Worm (Caenorhabditis elegans): ENCODE measurements around the gene emb-5.

- no peak for TF ChIP-seq nhr-28 (tag; optimal IDR thresholded peaks at IDR 0.05)
- no peak for TF ChIP-seq blmp-1 (tag; optimal IDR thresholded peaks at IDR 0.05)
- no peak for TF ChIP-seq unc-39 (tag; optimal IDR thresholded peaks at IDR 0.05)
- no peak for TF ChIP-seq snpc-4 (tag; optimal IDR thresholded peaks at IDR 0.05)
- TF ChIP-seq lsy-2 (tag; optimal IDR thresholded peaks at IDR 0.05): peak; percentile 41
- TF ChIP-seq elt-1 (tag; optimal IDR thresholded peaks at IDR 0.05; ENCODE audit: borderline replicate concordance, insufficient read depth): no peak
- peak; percentile 73 for TF ChIP-seq unc-62 (GFP tag; optimal IDR thresholded peaks at IDR 0.05)
- no peak for TF ChIP-seq elt-3 (tag; optimal IDR thresholded peaks at IDR 0.05)
These were observed 53.6 kb downstream of the emb-5 start for ce11 chrIII:4666753-4667400.
